Fruit fly (Drosophila melanogaster): ENCODE data around the gene CG2991.

Gene CG2991

DNA sequence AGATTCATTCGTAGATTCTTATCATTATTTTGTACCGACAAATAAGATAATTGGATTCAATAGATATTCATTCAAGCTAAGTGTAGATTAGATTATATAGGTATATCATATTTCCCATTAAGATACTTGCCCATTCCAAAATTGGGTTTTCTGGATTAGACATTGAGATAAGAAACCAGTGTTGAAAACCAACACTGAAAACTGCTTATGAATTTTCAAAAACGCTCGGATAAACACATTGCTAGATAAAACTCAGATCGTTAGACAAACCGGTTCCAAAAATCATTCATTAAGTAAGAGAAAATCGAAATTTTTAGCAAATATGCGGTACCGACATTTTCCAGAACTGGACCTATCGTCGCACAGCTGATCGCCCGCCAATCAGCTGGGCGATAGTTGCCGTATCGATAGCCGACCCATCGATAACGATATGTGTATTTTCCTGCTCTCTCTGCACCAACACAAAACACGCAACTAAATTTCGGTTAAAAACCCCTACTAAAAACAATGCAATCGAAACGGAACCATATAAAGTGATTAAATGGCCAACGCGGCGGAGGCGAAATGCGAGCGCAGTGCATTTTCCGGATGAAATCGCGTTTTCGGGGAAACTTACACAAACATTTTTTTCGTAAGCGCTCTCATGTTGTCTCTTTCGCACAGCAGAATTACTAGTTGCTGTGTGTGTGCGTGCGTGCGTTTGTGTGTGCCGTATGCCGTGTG, 28.7 kb downstream of the CG2991 start, which contains the start of the genes NTPase and lilli (continued):
- TF ChIP-seq crc (GFP tag; optimal IDR thresholded peaks at IDR 0.05) (peak; percentile 62), CG8388 (GFP tag; optimal IDR thresholded peaks at IDR 0.05) (peak; percentile 35), Sox102F (GFP tag; optimal IDR thresholded peaks at IDR 0.05) (peak; percentile 22), E2f2 (GFP tag; IDR thresholded peaks at IDR 0.05) (no peak; the same call in none of the 2 replicates), Ptx1 (GFP tag; IDR thresholded peaks at IDR 0.05) (peak; percentile 70; the same call in 1 of the 2 replicates), Fer3 (tag; optimal IDR thresholded peaks at IDR 0.05) (no peak), Myb (GFP tag; optimal IDR thresholded peaks at IDR 0.05) (peak; percentile 53), CG17359 (tag; optimal IDR thresholded peaks at IDR 0.05) (peak; percentile 20), bcd (GFP tag; optimal IDR thresholded peaks at IDR 0.05) (peak; percentile 56), CG10654 (GFP tag; optimal IDR thresholded peaks at IDR 0.05) (peak; percentile 48), CG6254 (GFP tag; optimal IDR thresholded peaks at IDR 0.05) (no peak), dmrt11E (tag; optimal IDR thresholded peaks at IDR 0.05) (peak; percentile 41), abd-A (tag; optimal IDR thresholded peaks at IDR 0.05) (peak; percentile 47), CG13287 (GFP tag; IDR thresholded peaks at IDR 0.05; ENCODE audit: partially characterized antibody) (peak; percentile 92), CG4404 (GFP tag; IDR thresholded peaks at IDR 0.05) (peak; percentile 31; the same call in 1 of the 2 replicates), PHDP (tag; optimal IDR thresholded peaks at IDR 0.05) (peak; percentile 12), CG16815 (GFP tag; optimal IDR thresholded peaks at IDR 0.05) (peak; percentile 22), CG14710 (tag; optimal IDR thresholded peaks at IDR 0.05) (peak; percentile 34), tna (GFP tag; IDR thresholded peaks at IDR 0.05; ENCODE audit: partially characterized antibody) (peak; percentile 86), sim (GFP tag; IDR thresholded peaks at IDR 0.05) (peak; percentile 65; the same call in 1 of the 2 replicates), CG34224 (GFP tag; IDR thresholded peaks at IDR 0.05; ENCODE audit: partially characterized antibody) (peak; percentile 93), B-H2 (GFP tag; optimal IDR thresholded peaks at IDR 0.05) (no peak), HLH3B (GFP tag; IDR thresholded peaks at IDR 0.05) (0 out of 2 replicates have a peak, but pooled peaks have one; percentile 44), Aef1 (GFP tag; IDR thresholded peaks at IDR 0.05) (peak; percentile 45), CG15011 (GFP tag; optimal IDR thresholded peaks at IDR 0.05) (no peak), p53 (GFP tag; optimal IDR thresholded peaks at IDR 0.05) (peak; percentile 64), CG15073 (GFP tag; optimal IDR thresholded peaks at IDR 0.05) (no peak), rib (GFP tag; IDR thresholded peaks at IDR 0.05) (0 out of 2 replicates have a peak, but pooled peaks have one; percentile 18), ind (GFP tag; optimal IDR thresholded peaks at IDR 0.05) (peak; percentile 79), CG8290 (GFP tag; optimal IDR thresholded peaks at IDR 0.05) (peak; percentile 99), CG8290 (tag; optimal IDR thresholded peaks at IDR 0.05) (peak; percentile 96 to 100), Awh (GFP tag; IDR thresholded peaks at IDR 0.05) (no peak), gem (tag; optimal IDR thresholded peaks at IDR 0.05) (peak; percentile 55), Xbp1 (GFP tag; optimal IDR thresholded peaks at IDR 0.05) (peak; percentile 78), eyg (GFP tag; optimal IDR thresholded peaks at IDR 0.05) (no peak), CG12236 (GFP tag; optimal IDR thresholded peaks at IDR 0.05) (peak; percentile 67), CG17829 (tag; optimal IDR thresholded peaks at IDR 0.05) (peak; percentile 36), CG9727 (GFP tag; optimal IDR thresholded peaks at IDR 0.05) (peak; percentile 49), BEAF-32 (GFP tag; optimal IDR thresholded peaks at IDR 0.05) (peak; percentile 94), Bdp1 (GFP tag; optimal IDR thresholded peaks at IDR 0.05) (peak; percentile 48), CG11247 (GFP tag; IDR thresholded peaks at IDR 0.05) (peak; percentile 50), Dad (GFP tag; optimal IDR thresholded peaks at IDR 0.05) (peak; percentile 75), CG7963 (GFP tag; IDR thresholded peaks at IDR 0.05; ENCODE audit: partially characterized antibody) (peak; percentile 94), slp2 (GFP tag; optimal IDR thresholded peaks at IDR 0.05) (peak; percentile 72), Lhr (GFP tag; optimal IDR thresholded peaks at IDR 0.05) (peak; percentile 24), zf30C (GFP tag; optimal IDR thresholded peaks at IDR 0.05) (no peak), insv (GFP tag; optimal IDR thresholded peaks at IDR 0.05) (no peak), CG11696 (GFP tag; IDR thresholded peaks at IDR 0.05) (peak; percentile 51; the same call in 1 of the 2 replicates), Mrtf (GFP tag; IDR thresholded peaks at IDR 0.05) (no peak)

Measured in whole organism, embryonic.